Worm (Caenorhabditis elegans): Measurements from ENCODE around the gene adt-1.

adt-1 gene

ce11 chrX:12704721-12705120 is 26.1 kb downstream of the adt-1 start, which contains the start of gene nhr-272:
Gene nhr-272 (minus strand): TSS chrX:12704821.
- TF ChIP-seq nfya-1 (tag; optimal IDR thresholded peaks at IDR 0.05; ENCODE audit: borderline replicate concordance, insufficient read depth): no peak
- no peak for TF ChIP-seq snpc-4 (GFP tag; optimal IDR thresholded peaks at IDR 0.05)
- no peak for TF ChIP-seq snpc-4 (tag; optimal IDR thresholded peaks at IDR 0.05)
- TF ChIP-seq akir-1 (GFP tag; optimal IDR thresholded peaks at IDR 0.05): no peak
- no peak for TF ChIP-seq cebp-2 (GFP tag; IDR thresholded peaks at IDR 0.05)
- no peak for TF ChIP-seq ztf-26 (tag; optimal IDR thresholded peaks at IDR 0.05)
- no peak for TF ChIP-seq fkh-3 (tag; optimal IDR thresholded peaks at IDR 0.05)
- no peak for TF ChIP-seq Y95B8A.8 (GFP tag; IDR thresholded peaks at IDR 0.05)
- TF ChIP-seq madf-8 (GFP tag; conservative IDR thresholded peaks at IDR 0.05): no peak
- TF ChIP-seq F55B11.4 (tag; optimal IDR thresholded peaks at IDR 0.05; ENCODE audit: borderline replicate concordance, insufficient read depth): no peak
- no peak for TF ChIP-seq zim-3 (tag; optimal IDR thresholded peaks at IDR 0.05)
- TF ChIP-seq attf-5 (GFP tag; optimal IDR thresholded peaks at IDR 0.05): no peak
- no peak for TF ChIP-seq lsy-27 (tag; optimal IDR thresholded peaks at IDR 0.05; ENCODE audit: borderline replicate concordance, insufficient read depth)
- no peak for TF ChIP-seq lin-26 (GFP tag; IDR thresholded peaks at IDR 0.05)
- no peak for TF ChIP-seq madf-6 (GFP tag; IDR thresholded peaks at IDR 0.05)
- TF ChIP-seq hrde-1 (tag; optimal IDR thresholded peaks at IDR 0.05; ENCODE audit: borderline replicate concordance): no peak
- TF ChIP-seq ets-4 (GFP tag; optimal IDR thresholded peaks at IDR 0.05): no peak
- no peak for TF ChIP-seq aptf-2 (GFP tag; conservative IDR thresholded peaks at IDR 0.05)

ce11 chrX:12712353-12712752 is 33.7 kb downstream of the adt-1 start, which contains the start of gene rgs-2:
Gene rgs-2 (plus strand): TSS chrX:12712653.
- TF ChIP-seq attf-3 (GFP tag; conservative IDR thresholded peaks at IDR 0.05) (no peak), B0019.2 (GFP tag; conservative IDR thresholded peaks at IDR 0.05) (no peak), lin-54 (GFP tag; optimal IDR thresholded peaks at IDR 0.05) (no peak), bed-1 (GFP tag; IDR thresholded peaks at IDR 0.05) (no peak), snpc-4 (GFP tag; optimal IDR thresholded peaks at IDR 0.05) (no peak), snpc-4 (tag; optimal IDR thresholded peaks at IDR 0.05) (no peak), ama-1 (optimal IDR thresholded peaks at IDR 0.05) (no peak), ama-1 (GFP tag; optimal IDR thresholded peaks at IDR 0.05) (no peak)

ce11 chrX:12713014-12713413 is 34.4 kb downstream of the adt-1 start:
- TF ChIP-seq repo-1 (tag; optimal IDR thresholded peaks at IDR 0.05) (no peak), K12H6.12 (tag; optimal IDR thresholded peaks at IDR 0.05) (no peak), F57C9.4 (tag; optimal IDR thresholded peaks at IDR 0.05) (no peak), tbp1 (GFP tag; optimal IDR thresholded peaks at IDR 0.05) (no peak), sea-2 (GFP tag; IDR thresholded peaks at IDR 0.05) (no peak), ets-4 (GFP tag; optimal IDR thresholded peaks at IDR 0.05) (no peak), egl-44 (GFP tag; IDR thresholded peaks at IDR 0.05) (no peak), atf-7 (tag; optimal IDR thresholded peaks at IDR 0.05) (no peak)

- TF ChIP-seq ama-1 (optimal IDR thresholded peaks at IDR 0.05) (no peak), ama-1 (GFP tag; optimal IDR thresholded peaks at IDR 0.05) (no peak), F22D6.2 (tag; optimal IDR thresholded peaks at IDR 0.05) (no peak), hmg-1.2 (GFP tag; IDR thresholded peaks at IDR 0.05) (no peak), F39B2.1 (GFP tag; IDR thresholded peaks at IDR 0.05) (no peak), hlh-26 (GFP tag; conservative IDR thresholded peaks at IDR 0.05) (no peak), F52B5.7 (tag; optimal IDR thresholded peaks at IDR 0.05) (no peak), hmg-20 (GFP tag; IDR thresholded peaks at IDR 0.05) (no peak), D2030.7 (GFP tag; IDR thresholded peaks at IDR 0.05) (no peak), K12H6.12 (tag; optimal IDR thresholded peaks at IDR 0.05) (no peak)
Observed at ce11 chrX:12721429-12721828, 42.8 kb downstream of the adt-1 start.
